Fruit fly (Drosophila melanogaster): ENCODE measurements around the gene CadN.

CadN gene

DNA sequence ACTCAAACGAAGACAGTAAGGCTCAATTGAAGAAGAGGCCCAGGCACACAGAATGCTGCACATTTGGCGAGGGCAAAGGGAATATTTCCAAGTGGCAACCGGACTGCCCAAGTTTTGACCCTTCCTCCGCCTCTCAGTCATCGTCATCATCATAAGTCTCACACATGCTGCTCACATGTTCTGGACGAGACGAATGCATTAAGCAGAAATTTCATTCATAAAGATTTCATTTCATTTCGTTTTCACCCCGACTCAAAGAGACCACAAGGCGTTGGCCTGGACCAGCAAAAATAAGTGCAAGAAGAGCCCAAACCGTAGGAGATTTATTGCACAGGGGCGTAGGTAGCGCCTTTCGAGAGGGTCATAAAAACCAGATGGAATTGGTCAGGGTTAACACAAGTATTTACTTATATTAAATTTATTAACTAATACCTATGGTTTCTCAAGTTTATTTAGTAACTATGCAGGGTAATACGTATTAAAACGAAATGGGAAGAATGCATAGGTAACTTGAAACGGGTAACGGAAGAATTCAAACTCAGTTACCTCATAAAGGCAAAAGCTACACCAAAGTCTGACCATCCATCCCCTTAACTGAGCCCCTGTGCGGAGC lies 29.3 kb downstream of the CadN start (continued):
- TF ChIP-seq CG9139 (GFP tag; optimal IDR thresholded peaks at IDR 0.05), result peak; percentile 10
- TF ChIP-seq Ets21C (GFP tag; optimal IDR thresholded peaks at IDR 0.05), result peak; percentile 36
- TF ChIP-seq Eip78C (GFP tag), result peak; percentile 81
- no peak for TF ChIP-seq Hr38 (GFP tag; optimal IDR thresholded peaks at IDR 0.05)
- peak; percentile 41 for TF ChIP-seq CG1621 (tag; optimal IDR thresholded peaks at IDR 0.05)
- no peak for TF ChIP-seq fd85E (GFP tag; optimal IDR thresholded peaks at IDR 0.05)
- TF ChIP-seq Blimp-1 (GFP tag; optimal IDR thresholded peaks at IDR 0.05), result peak; percentile 23
- TF ChIP-seq CG7368 (GFP tag; optimal IDR thresholded peaks at IDR 0.05), result peak; percentile 13
- TF ChIP-seq Eip93F (GFP tag; optimal IDR thresholded peaks at IDR 0.05), result no peak
- no peak for TF ChIP-seq dac (GFP tag; optimal IDR thresholded peaks at IDR 0.05)
- TF ChIP-seq CG11294 (GFP tag; IDR thresholded peaks at IDR 0.05), result no peak
- peak; percentile 34 for TF ChIP-seq net (GFP tag; optimal IDR thresholded peaks at IDR 0.05)
- peak; percentile 32 for TF ChIP-seq CG3032 (tag; optimal IDR thresholded peaks at IDR 0.05)
- TF ChIP-seq esn (GFP tag; optimal IDR thresholded peaks at IDR 0.05), result peak; percentile 70
- no peak for TF ChIP-seq Gug (GFP tag; IDR thresholded peaks at IDR 0.05)
- TF ChIP-seq CG3919 (GFP tag; optimal IDR thresholded peaks at IDR 0.05), result peak; percentile 28
- peak; percentile 52 for TF ChIP-seq CG34406 (GFP tag; optimal IDR thresholded peaks at IDR 0.05)
- peak; percentile 31 for TF ChIP-seq CG6808 (GFP tag; optimal IDR thresholded peaks at IDR 0.05)
- peak; percentile 3 for TF ChIP-seq CG32006 (GFP tag; optimal IDR thresholded peaks at IDR 0.05)

dm6 chr2L:17747133-17747824 lies 30.9 kb downstream of the CadN start:
- TF ChIP-seq CG31627 (GFP tag; optimal IDR thresholded peaks at IDR 0.05) (peak; percentile 14), Blimp-1 (GFP tag; optimal IDR thresholded peaks at IDR 0.05) (no peak), CG11762 (GFP tag; optimal IDR thresholded peaks at IDR 0.05; ENCODE audit: insufficient read depth) (peak; percentile 30), CG9139 (GFP tag; optimal IDR thresholded peaks at IDR 0.05) (peak; percentile 17), CG3919 (GFP tag; optimal IDR thresholded peaks at IDR 0.05) (peak; percentile 46), OdsH (GFP tag; optimal IDR thresholded peaks at IDR 0.05) (peak; percentile 36), topi (GFP tag; optimal IDR thresholded peaks at IDR 0.05) (peak; percentile 44), cyc (GFP tag; optimal IDR thresholded peaks at IDR 0.05) (peak; percentile 32), spab (GFP tag; optimal IDR thresholded peaks at IDR 0.05) (peak; percentile 48), CG10669 (GFP tag; optimal IDR thresholded peaks at IDR 0.05) (peak; percentile 62), pdm3 (GFP tag; optimal IDR thresholded peaks at IDR 0.05) (peak; percentile 33), CG4318 (GFP tag; optimal IDR thresholded peaks at IDR 0.05) (no peak), svp (GFP tag) (peak; percentile 83), CG6792 (GFP tag; optimal IDR thresholded peaks at IDR 0.05) (peak; percentile 8), CG16779 (tag; optimal IDR thresholded peaks at IDR 0.05) (no peak), Sox14 (GFP tag; optimal IDR thresholded peaks at IDR 0.05) (peak; percentile 47), esn (GFP tag; optimal IDR thresholded peaks at IDR 0.05) (peak; percentile 63), Sox102F (GFP tag; optimal IDR thresholded peaks at IDR 0.05) (no peak), CG8319 (GFP tag; optimal IDR thresholded peaks at IDR 0.05) (no peak), CG34406 (GFP tag; optimal IDR thresholded peaks at IDR 0.05) (peak; percentile 44), Lpt (GFP tag; optimal IDR thresholded peaks at IDR 0.05) (no peak), Sox15 (GFP tag; optimal IDR thresholded peaks at IDR 0.05) (no peak), CG6854 (GFP tag; optimal IDR thresholded peaks at IDR 0.05) (no peak), CG6276 (GFP tag; optimal IDR thresholded peaks at IDR 0.05) (no peak), CG8119 (GFP tag; IDR thresholded peaks at IDR 0.05) (peak; percentile 54; the same call in 2 of the 3 replicates), CG11902 (GFP tag; optimal IDR thresholded peaks at IDR 0.05) (no peak), Gug (GFP tag; IDR thresholded peaks at IDR 0.05) (no peak), achi (GFP tag; optimal IDR thresholded peaks at IDR 0.05) (peak; percentile 51), Ets21C (GFP tag; optimal IDR thresholded peaks at IDR 0.05) (no peak), CG15336 (GFP tag; IDR thresholded peaks at IDR 0.05) (peak; percentile 24; the same call in 1 of the 2 replicates), eg (GFP tag; IDR thresholded peaks at IDR 0.05) (no peak), dsx (GFP tag; optimal IDR thresholded peaks at IDR 0.05; ENCODE audit: poor library complexity, severe bottlenecking) (peak; percentile 58), Hr39 (GFP tag; optimal IDR thresholded peaks at IDR 0.05) (peak; percentile 5), Hr38 (GFP tag; optimal IDR thresholded peaks at IDR 0.05) (no peak), dac (GFP tag; optimal IDR thresholded peaks at IDR 0.05) (no peak), CG1621 (tag; optimal IDR thresholded peaks at IDR 0.05) (no peak), CG3032 (tag; optimal IDR thresholded peaks at IDR 0.05) (peak; percentile 68), CG6163 (GFP tag; IDR thresholded peaks at IDR 0.05) (no peak), Met (GFP tag; optimal IDR thresholded peaks at IDR 0.05) (peak; percentile 46)

Measured in whole organism, prepupa.